Worm (Caenorhabditis elegans) whole organism, L2 larva: ENCODE data around the gene cnc-11.

Source experiments
- C34F6.9 ChIP-seq: fragments of 150-350 bp; optimal IDR thresholded peaks from 2 replicates; lab custom pipeline; 2014; ENCODE audit warnings: missing biosample characterization, missing genetic modification characterization
- F13H6.1 ChIP-seq: sonication (generic microtip); optimal IDR thresholded peaks from 2 replicates; lab custom pipeline; 2016; ENCODE audit warnings: missing genetic modification characterization, missing compliant biosample characterization
- R02D3.7 ChIP-seq: fragments of 150-350 bp; optimal IDR thresholded peaks from 2 replicates; lab custom pipeline; 2014; ENCODE audit warnings: missing biosample characterization, missing genetic modification characterization
- Y55F3AM.14 ChIP-seq: fragments of 200-800 bp; sonication (Bioruptor generic); optimal IDR thresholded peaks from 2 replicates; lab custom pipeline; 2018; ENCODE audit warnings: mild to moderate bottlenecking, missing genetic modification characterization, missing compliant biosample characterization
- ZK546.5 ChIP-seq: sonication (generic microtip); optimal IDR thresholded peaks from 2 replicates; lab custom pipeline; 2017; ENCODE audit warnings: missing biosample characterization, missing genetic modification characterization
- alr-1 ChIP-seq: fragments of 150-350 bp; optimal IDR thresholded peaks from 2 replicates; lab custom pipeline; 2014; ENCODE audit warnings: missing biosample characterization, missing genetic modification characterization
- ceh-82 ChIP-seq: fragments of 150-350 bp; optimal IDR thresholded peaks from 2 replicates; lab custom pipeline; 2014; ENCODE audit warnings: missing biosample characterization, missing genetic modification characterization
- crh-2 ChIP-seq: sonication (generic microtip); optimal IDR thresholded peaks from 2 replicates; lab custom pipeline; 2017; ENCODE audit warnings: missing biosample characterization, missing genetic modification characterization
- egl-27 ChIP-seq: sonication (generic microtip); optimal IDR thresholded peaks from 3 replicates; lab custom pipeline; 2017; ENCODE audit warnings: missing biosample characterization, missing genetic modification reagents, missing genetic modification characterization
- elt-1 ChIP-seq: fragments of 150-350 bp; optimal IDR thresholded peaks from 2 replicates; lab custom pipeline; 2014; ENCODE audit warnings: missing biosample characterization, missing genetic modification characterization
- fos-1 ChIP-seq: fragments of 150-350 bp; optimal IDR thresholded peaks from 2 replicates; lab custom pipeline; 2014; ENCODE audit warnings: missing biosample characterization, missing genetic modification characterization
- gmeb-1 ChIP-seq: fragments of 150-350 bp; optimal IDR thresholded peaks from 2 replicates; lab custom pipeline; 2014; ENCODE audit warnings: missing biosample characterization, missing genetic modification characterization
- lin-11 ChIP-seq: fragments of 150-350 bp; sonication (generic microtip); optimal IDR thresholded peaks from 2 replicates; lab custom pipeline; 2014; ENCODE audit warnings: missing biosample characterization, missing genetic modification characterization, inconsistent platforms, mixed read lengths
- lin-13 ChIP-seq: fragments of 150-350 bp; optimal IDR thresholded peaks from 2 replicates; lab custom pipeline; 2014; ENCODE audit warnings: missing biosample characterization, missing genetic modification reagents, missing genetic modification characterization
- lsy-2 ChIP-seq, 2 experiments: fragments of 150-350 bp in 1 of 2; sonication (generic microtip) in 1 of 2; optimal IDR thresholded peaks; 2 replicates each; lab custom pipeline; 2014 to 2017; ENCODE audit warnings: missing biosample characterization in 2 of 2, missing genetic modification characterization in 2 of 2
- mab-5 ChIP-seq: fragments of 150-350 bp; optimal IDR thresholded peaks from 2 replicates; lab custom pipeline; 2014; ENCODE audit warnings: missing biosample characterization, missing genetic modification characterization
- mbf-1 ChIP-seq: sonication (generic microtip); optimal IDR thresholded peaks from 2 replicates; lab custom pipeline; 2017; ENCODE audit warnings: missing biosample characterization, missing genetic modification characterization
- mdl-1 ChIP-seq, 2 experiments: fragments of 150-350 bp in 1 of 2; sonication (generic microtip) in 1 of 2; optimal IDR thresholded peaks; 2 replicates each; lab custom pipeline; 2017; ENCODE audit warnings: missing biosample characterization in 2 of 2, missing genetic modification characterization in 2 of 2
- nhr-12 ChIP-seq: fragments of 150-350 bp; optimal IDR thresholded peaks from 2 replicates; lab custom pipeline; 2014; ENCODE audit warnings: missing biosample characterization, missing genetic modification characterization
- nhr-129 ChIP-seq: fragments of 150-350 bp; optimal IDR thresholded peaks from 2 replicates; lab custom pipeline; 2014; ENCODE audit warnings: missing biosample characterization, missing genetic modification characterization
- nhr-23 ChIP-seq: fragments of 150-350 bp; optimal IDR thresholded peaks from 2 replicates; lab custom pipeline; 2014; ENCODE audit warnings: missing biosample characterization, missing genetic modification reagents, missing genetic modification characterization
- nhr-237 ChIP-seq: fragments of 150-350 bp; optimal IDR thresholded peaks from 2 replicates; lab custom pipeline; 2014; ENCODE audit warnings: missing biosample characterization, missing genetic modification characterization
- nhr-25 ChIP-seq: fragments of 150-350 bp; sonication (generic microtip); optimal IDR thresholded peaks from 3 replicates; lab custom pipeline; 2014; ENCODE audit warnings: missing biosample characterization, missing genetic modification characterization
- nhr-77 ChIP-seq: fragments of 150-350 bp; optimal IDR thresholded peaks from 2 replicates; lab custom pipeline; 2014; ENCODE audit warnings: missing biosample characterization, missing genetic modification characterization
- peb-1 ChIP-seq: fragments of 150-350 bp; optimal IDR thresholded peaks from 2 replicates; lab custom pipeline; 2014; ENCODE audit warnings: missing biosample characterization, missing genetic modification characterization
- skn-1 ChIP-seq: sonication (generic microtip); optimal IDR thresholded peaks from 2 replicates; lab custom pipeline; 2017; ENCODE audit warnings: missing biosample characterization, missing genetic modification characterization
- sma-3 ChIP-seq: sonication (generic microtip); optimal IDR thresholded peaks from 2 replicates; lab custom pipeline; 2016; ENCODE audit warnings: missing genetic modification reagents, missing genetic modification characterization, missing compliant biosample characterization
- sma-9 ChIP-seq, 2 experiments: fragments of 150-350 bp in 1 of 2; sonication (generic microtip) in 1 of 2; optimal IDR thresholded peaks; 2 replicates each; lab custom pipeline; 2014 to 2016; ENCODE audit warnings: missing genetic modification characterization in 2 of 2, mild to moderate bottlenecking in 1 of 2, missing biosample characterization in 1 of 2, missing compliant biosample characterization in 1 of 2, missing genetic modification reagents in 1 of 2, moderate library complexity in 1 of 2
- unc-39 ChIP-seq: fragments of 150-350 bp; optimal IDR thresholded peaks from 2 replicates; lab custom pipeline; 2014; ENCODE audit warnings: missing biosample characterization, missing genetic modification characterization
- unc-55 ChIP-seq: fragments of 150-350 bp; sonication (generic microtip); optimal IDR thresholded peaks from 3 replicates; lab custom pipeline; 2014; ENCODE audit warnings: missing biosample characterization, missing genetic modification reagents, missing genetic modification characterization
- unc-62 ChIP-seq: fragments of 150-350 bp; optimal IDR thresholded peaks from 2 replicates; lab custom pipeline; 2014; ENCODE audit warnings: missing biosample characterization, missing genetic modification reagents, missing genetic modification characterization
- ztf-11 ChIP-seq: sonication (generic microtip); optimal IDR thresholded peaks from 2 replicates; lab custom pipeline; 2017; ENCODE audit warnings: missing biosample characterization, missing genetic modification characterization
- ztf-4 ChIP-seq: fragments of 150-350 bp; optimal IDR thresholded peaks from 2 replicates; lab custom pipeline; 2014; ENCODE audit warnings: missing biosample characterization, missing genetic modification characterization

Gene cnc-11

ce11 chrV:1464543-1465040, 22.4 kb downstream of the cnc-11 start, which contains the start of the genes fpn-1.2 and pqn-54:
fpn-1.2 (minus strand) TSS chrV:1464699.
pqn-54 (plus strand) TSS chrV:1464990.
- peak; percentile 11 for TF ChIP-seq sma-9 (GFP tag; optimal IDR thresholded peaks at IDR 0.05; lab: Kevin White, UChicago)
- no peak for TF ChIP-seq sma-9 (tag; optimal IDR thresholded peaks at IDR 0.05; lab: Kevin White, UChicago)
- no peak for TF ChIP-seq nhr-23 (tag; lab: Kevin White, UChicago)
- TF ChIP-seq lin-13 (GFP tag; lab: Kevin White, UChicago) = no peak
- no peak for TF ChIP-seq F13H6.1 (tag; lab: Kevin White, UChicago)
- no peak for TF ChIP-seq gmeb-1 (tag; lab: Kevin White, UChicago)
- TF ChIP-seq egl-27 (tag; lab: Kevin White, UChicago) = no peak
- no peak for TF ChIP-seq unc-39 (tag; lab: Kevin White, UChicago)
- TF ChIP-seq nhr-25 = no peak
- no peak for TF ChIP-seq ztf-4
- no peak for TF ChIP-seq nhr-12 (tag; lab: Kevin White, UChicago)
- TF ChIP-seq fos-1 (tag; lab: Kevin White, UChicago) = peak; percentile 37

- TF ChIP-seq mab-5 = no peak
- no peak for TF ChIP-seq ZK546.5 (tag; lab: Kevin White, UChicago)
- no peak for TF ChIP-seq sma-9 (GFP tag; optimal IDR thresholded peaks at IDR 0.05; lab: Kevin White, UChicago)
- TF ChIP-seq sma-9 (tag; optimal IDR thresholded peaks at IDR 0.05; lab: Kevin White, UChicago) = no peak
- no peak for TF ChIP-seq alr-1
- TF ChIP-seq unc-39 (tag; lab: Kevin White, UChicago) = no peak
- TF ChIP-seq mbf-1 (tag; lab: Kevin White, UChicago) = no peak
- TF ChIP-seq nhr-77 (tag; lab: Kevin White, UChicago) = no peak
- no peak for TF ChIP-seq lin-11 (tag; lab: Kevin White, UChicago)
- no peak for TF ChIP-seq nhr-237 (tag; lab: Kevin White, UChicago)
- no peak for TF ChIP-seq peb-1
- no peak for TF ChIP-seq R02D3.7 (tag; lab: Kevin White, UChicago)
- no peak for TF ChIP-seq unc-62 (GFP tag; lab: Kevin White, UChicago)
- TF ChIP-seq lin-13 (GFP tag; lab: Kevin White, UChicago) = no peak
- TF ChIP-seq nhr-12 (tag; lab: Kevin White, UChicago) = no peak
- TF ChIP-seq, all 48 proteins: peak for 0
Measured at ce11 chrV:1465932-1466331, 23.8 kb downstream of the cnc-11 start.

- TF ChIP-seq elt-1 (tag; lab: Kevin White, UChicago) = no peak
- TF ChIP-seq skn-1 = peak; percentile 0
- peak; percentile 75 for TF ChIP-seq nhr-129 (tag; lab: Kevin White, UChicago)
- peak; percentile 31 for TF ChIP-seq sma-9 (GFP tag; optimal IDR thresholded peaks at IDR 0.05; lab: Kevin White, UChicago)
- TF ChIP-seq sma-9 (tag; optimal IDR thresholded peaks at IDR 0.05; lab: Kevin White, UChicago) = no peak
- peak in 1 of 2 experiments; percentile 24 for TF ChIP-seq lsy-2 (tag; optimal IDR thresholded peaks at IDR 0.05; lab: Kevin White, UChicago)
- peak; percentile 42 for TF ChIP-seq unc-55 (GFP tag; lab: Kevin White, UChicago)
- TF ChIP-seq alr-1 = no peak
- peak; percentile 57 for TF ChIP-seq C34F6.9 (tag; lab: Kevin White, UChicago)
- no peak for TF ChIP-seq ztf-11 (tag; lab: Kevin White, UChicago)
- no peak for TF ChIP-seq gmeb-1 (tag; lab: Kevin White, UChicago)
- TF ChIP-seq Y55F3AM.14 (GFP tag; lab: Kevin White, UChicago) = no peak
- peak; percentile 11 for TF ChIP-seq fos-1 (tag; lab: Kevin White, UChicago)
Measured at ce11 chrV:1466949-1467348, 24.8 kb downstream of the cnc-11 start.

ce11 chrV:1467444-1467843, 25.3 kb downstream of the cnc-11 start, which contains the start of gene gid-8:
gid-8 (plus strand) TSS chrV:1467744.
- TF ChIP-seq gmeb-1 (tag; lab: Kevin White, UChicago) (no peak), F13H6.1 (tag; lab: Kevin White, UChicago) (no peak), sma-9 (GFP tag; optimal IDR thresholded peaks at IDR 0.05; lab: Kevin White, UChicago) (no peak), sma-9 (tag; optimal IDR thresholded peaks at IDR 0.05; lab: Kevin White, UChicago) (no peak), nhr-25 (no peak), ceh-82 (tag; lab: Kevin White, UChicago) (no peak), unc-39 (tag; lab: Kevin White, UChicago) (no peak), mbf-1 (tag; lab: Kevin White, UChicago) (no peak), sma-3 (GFP tag; lab: Kevin White, UChicago) (no peak), nhr-129 (tag; lab: Kevin White, UChicago) (no peak), crh-2 (tag; lab: Kevin White, UChicago) (no peak), lin-11 (tag; lab: Kevin White, UChicago) (no peak), mdl-1 (tag; optimal IDR thresholded peaks at IDR 0.05; lab: Kevin White, UChicago) (no peak)
